Fruit fly (Drosophila melanogaster) whole organism, embryonic: Measurements from ENCODE around the gene CG5781.
A peak's percentile ranks its signal among the peaks of the same experiment; 100 is the strongest.

Experiments used
- C15 ChIP-seq: fragments of 200-800 bp; sonication (Bioruptor generic); IDR thresholded peaks from 3 replicates; pipeline ENCODE4 v1.3.6; 2022; ENCODE audit warnings: missing biosample characterization, missing genetic modification characterization
- CG10147 ChIP-seq: fragments of 200-800 bp; sonication (Bioruptor generic); optimal IDR thresholded peaks from 2 replicates; lab custom pipeline; 2019; ENCODE audit warnings: missing biosample characterization, mild to moderate bottlenecking, missing genetic modification characterization, moderate library complexity
- CG10431 ChIP-seq: fragments of 200-800 bp; sonication (Bioruptor generic); optimal IDR thresholded peaks from 3 replicates; lab custom pipeline; 2018; ENCODE audit warnings: missing biosample characterization, mild to moderate bottlenecking, missing genetic modification characterization
- CG10462 ChIP-seq: fragments of 200-800 bp; sonication (Bioruptor generic); optimal IDR thresholded peaks from 2 replicates; lab custom pipeline; 2016; ENCODE audit warnings: missing biosample characterization, missing genetic modification characterization
- CG12104 ChIP-seq: fragments of 200-800 bp; sonication (Bioruptor generic); optimal IDR thresholded peaks from 3 replicates; lab custom pipeline; 2016; ENCODE audit warnings: missing biosample characterization, missing genetic modification characterization
- CG12236 ChIP-seq: fragments of 200-800 bp; sonication (Bioruptor generic); optimal IDR thresholded peaks from 2 replicates; lab custom pipeline; 2016; ENCODE audit warnings: missing biosample characterization, missing genetic modification characterization
- CG15514 ChIP-seq: fragments of 200-800 bp; sonication (Bioruptor generic); optimal IDR thresholded peaks from 3 replicates; lab custom pipeline; 2017; ENCODE audit warnings: missing biosample characterization, missing genetic modification characterization, mild to moderate bottlenecking, moderate library complexity, missing genetic modification reagents
- CG15601 ChIP-seq: fragments of 200-800 bp; sonication (Bioruptor generic); optimal IDR thresholded peaks from 3 replicates; lab custom pipeline; 2019; ENCODE audit warnings: missing biosample characterization, mild to moderate bottlenecking, missing genetic modification characterization, moderate library complexity
- CG1602 ChIP-seq: fragments of 200-800 bp; sonication (Bioruptor generic); optimal IDR thresholded peaks from 3 replicates; lab custom pipeline; 2016; ENCODE audit warnings: missing biosample characterization, missing genetic modification characterization
- CG1647 ChIP-seq: fragments of 200-800 bp; sonication (Bioruptor generic); optimal IDR thresholded peaks from 3 replicates; lab custom pipeline; 2016; ENCODE audit warnings: missing biosample characterization, missing genetic modification characterization
- CG16813 ChIP-seq: fragments of 200-800 bp; sonication (Bioruptor generic); IDR thresholded peaks from 3 replicates; pipeline ENCODE4 v1.3.6; 2022; ENCODE audit warnings: missing biosample characterization, missing genetic modification characterization; ENCODE audit not compliant: partially characterized antibody
- CG17912 ChIP-seq: fragments of 200-800 bp; sonication (Bioruptor generic); optimal IDR thresholded peaks from 2 replicates; lab custom pipeline; 2018; ENCODE audit warnings: missing biosample characterization, mild to moderate bottlenecking, missing genetic modification characterization
- CG43689 ChIP-seq: fragments of 200-800 bp; sonication (Bioruptor generic); IDR thresholded peaks from 2 replicates; pipeline ENCODE4 v1.3.6; 2022; ENCODE audit warnings: missing biosample characterization, missing genetic modification characterization
- CG4617 ChIP-seq: fragments of 200-800 bp; sonication (Bioruptor generic); optimal IDR thresholded peaks from 3 replicates; lab custom pipeline; 2016; ENCODE audit warnings: missing biosample characterization, missing genetic modification characterization, borderline replicate concordance
- CG4854 ChIP-seq: fragments of 200-800 bp; sonication (Bioruptor generic); optimal IDR thresholded peaks from 2 replicates; lab custom pipeline; 2016; ENCODE audit warnings: missing biosample characterization, missing genetic modification characterization, inconsistent platforms
- CG8089 ChIP-seq: fragments of 200-800 bp; sonication (Bioruptor generic); optimal IDR thresholded peaks from 3 replicates; lab custom pipeline; 2016; ENCODE audit warnings: missing biosample characterization, missing genetic modification characterization
- CG8388 ChIP-seq: fragments of 200-800 bp; sonication (Bioruptor generic); optimal IDR thresholded peaks from 2 replicates; lab custom pipeline; 2019; ENCODE audit warnings: missing biosample characterization, mild to moderate bottlenecking, missing genetic modification characterization, moderate library complexity
- Gsc ChIP-seq: fragments of 200-800 bp; sonication (Bioruptor generic); IDR thresholded peaks from 2 replicates; pipeline ENCODE4 v1.3.6; 2022; ENCODE audit warnings: missing biosample characterization, missing genetic modification characterization
- H15 ChIP-seq: fragments of 200-800 bp; sonication (Bioruptor generic); IDR thresholded peaks from 3 replicates; pipeline ENCODE4 v1.3.6; 2022; ENCODE audit warnings: missing biosample characterization, missing genetic modification characterization
- HmgD ChIP-seq: fragments of 200-800 bp; sonication (Bioruptor generic); optimal IDR thresholded peaks from 3 replicates; lab custom pipeline; 2016; ENCODE audit warnings: missing biosample characterization, missing genetic modification characterization
- Kr ChIP-seq: fragments of 200-800 bp; sonication (Bioruptor generic); optimal IDR thresholded peaks from 2 replicates; lab custom pipeline; 2017; ENCODE audit warnings: missing biosample characterization, mild to moderate bottlenecking, missing genetic modification characterization
- Lhr ChIP-seq: fragments of 200-800 bp; sonication (Bioruptor generic); optimal IDR thresholded peaks from 3 replicates; lab custom pipeline; 2017; ENCODE audit warnings: mild to moderate bottlenecking, missing biosample characterization, missing genetic modification reagents, missing genetic modification characterization
- Lim3 ChIP-seq: fragments of 200-800 bp; sonication (Bioruptor generic); IDR thresholded peaks from 2 replicates; pipeline ENCODE4 v1.3.6; 2022; ENCODE audit warnings: missing biosample characterization, missing genetic modification characterization
- Nf-YB ChIP-seq: fragments of 200-800 bp; sonication (Bioruptor generic); optimal IDR thresholded peaks from 3 replicates; lab custom pipeline; 2019; ENCODE audit warnings: missing biosample characterization, mild to moderate bottlenecking, missing genetic modification characterization, moderate library complexity
- Nf-YC ChIP-seq: fragments of 200-800 bp; optimal IDR thresholded peaks from 3 replicates; lab custom pipeline; 2019; ENCODE audit warnings: missing biosample characterization, mild to moderate bottlenecking, missing genetic modification characterization, moderate library complexity
- Sry-β ChIP-seq: fragments of 200-800 bp; sonication (Bioruptor generic); optimal IDR thresholded peaks from 2 replicates; lab custom pipeline; 2018; ENCODE audit warnings: missing biosample characterization, mild to moderate bottlenecking, missing genetic modification characterization, moderate library complexity
- TFAM ChIP-seq: fragments of 200-800 bp; sonication (Bioruptor generic); optimal IDR thresholded peaks from 2 replicates; lab custom pipeline; 2017; ENCODE audit warnings: missing biosample characterization, missing genetic modification characterization, inconsistent platforms
- YL-1 ChIP-seq: fragments of 200-800 bp; sonication (Bioruptor generic); optimal IDR thresholded peaks from 3 replicates; lab custom pipeline; 2017; ENCODE audit warnings: missing biosample characterization, mild to moderate bottlenecking, missing genetic modification characterization
- bbx ChIP-seq: fragments of 200-800 bp; sonication (Bioruptor generic); IDR thresholded peaks from 2 replicates; pipeline ENCODE4 v1.3.6; 2022; ENCODE audit warnings: missing biosample characterization, missing genetic modification characterization; ENCODE audit not compliant: partially characterized antibody
- ci ChIP-seq: fragments of 200-800 bp; sonication (Bioruptor generic); IDR thresholded peaks from 3 replicates; pipeline ENCODE4 v1.3.6; 2022; ENCODE audit warnings: missing biosample characterization, missing genetic modification characterization
- fd102C ChIP-seq: fragments of 200-800 bp; sonication (Bioruptor generic); optimal IDR thresholded peaks from 2 replicates; lab custom pipeline; 2018; ENCODE audit warnings: missing biosample characterization, mild to moderate bottlenecking, missing genetic modification characterization, moderate library complexity
- grau ChIP-seq: fragments of 200-800 bp; optimal IDR thresholded peaks from 3 replicates; lab custom pipeline; 2019; ENCODE audit warnings: missing biosample characterization, mild to moderate bottlenecking, missing genetic modification characterization, moderate library complexity
- lab ChIP-seq: fragments of 200-800 bp; sonication (Bioruptor generic); optimal IDR thresholded peaks from 3 replicates; lab custom pipeline; 2017; ENCODE audit warnings: missing biosample characterization, missing genetic modification characterization, mild to moderate bottlenecking, moderate library complexity, missing genetic modification reagents
- lov ChIP-seq, 2 experiments: fragments of 200-800 bp in 1 of 2; fragments of >200 bp in 1 of 2; sonication (Bioruptor generic) in 1 of 2; IDR thresholded peaks in 1 of 2; optimal IDR thresholded peaks in 1 of 2; 2 replicates in 1 of 2; 3 replicates in 1 of 2; pipeline versions ENCODE4 v1.3.6 to Lab custom; 2017 to 2022; ENCODE audit warnings: missing biosample characterization in 1 of 2, missing genetic modification characterization in 1 of 2
- nerfin-1 ChIP-seq: fragments of 200-800 bp; sonication (Bioruptor generic); optimal IDR thresholded peaks from 3 replicates; lab custom pipeline; 2019; ENCODE audit warnings: missing biosample characterization, mild to moderate bottlenecking, missing genetic modification characterization, moderate library complexity
- otp ChIP-seq: fragments of 200-800 bp; sonication (Bioruptor generic); IDR thresholded peaks from 3 replicates; pipeline ENCODE4, ENCODE4 v1.3.6; 2022; ENCODE audit warnings: missing biosample characterization, missing genetic modification characterization
- pros ChIP-seq: fragments of 200-800 bp; sonication (Bioruptor generic); optimal IDR thresholded peaks from 3 replicates; lab custom pipeline; 2019; ENCODE audit warnings: missing biosample characterization, mild to moderate bottlenecking, missing genetic modification characterization, moderate library complexity
- pzg ChIP-seq: fragments of 200-800 bp; sonication (Bioruptor generic); optimal IDR thresholded peaks from 3 replicates; lab custom pipeline; 2018; ENCODE audit warnings: missing biosample characterization, mild to moderate bottlenecking, missing genetic modification characterization, moderate library complexity
- sens ChIP-seq: fragments of 200-800 bp; sonication (Bioruptor generic); peaks from one replicate; lab custom pipeline; 2016; ENCODE audit warnings: missing biosample characterization, missing genetic modification characterization
- seq ChIP-seq: fragments of 200-800 bp; sonication (Bioruptor generic); IDR thresholded peaks from 2 replicates; pipeline ENCODE4 v1.3.6; 2022; ENCODE audit warnings: missing biosample characterization, missing genetic modification characterization
- sqz ChIP-seq: fragments of 200-800 bp; sonication (Bioruptor generic); optimal IDR thresholded peaks from 3 replicates; lab custom pipeline; 2018; ENCODE audit warnings: missing biosample characterization, mild to moderate bottlenecking, missing genetic modification characterization
- sr ChIP-seq: fragments of 200-800 bp; sonication (Bioruptor generic); IDR thresholded peaks from 3 replicates; pipeline ENCODE4 v1.3.6; 2022; ENCODE audit warnings: missing biosample characterization, missing genetic modification characterization
- stwl ChIP-seq: fragments of 200-800 bp; sonication (Bioruptor generic); optimal IDR thresholded peaks from 3 replicates; lab custom pipeline; 2018; ENCODE audit warnings: missing biosample characterization, mild to moderate bottlenecking, missing genetic modification characterization, moderate library complexity
- tll ChIP-seq, 2 experiments: fragments of 200-800 bp in 1 of 2; fragments of >200 bp in 1 of 2; sonication (Bioruptor generic) in 1 of 2; optimal IDR thresholded peaks; 2 replicates each; lab custom pipeline; 2017 to 2019; ENCODE audit warnings: missing biosample characterization in 2 of 2, missing genetic modification characterization in 2 of 2, mild to moderate bottlenecking in 1 of 2, moderate library complexity in 1 of 2

Gene CG5781

DNA sequence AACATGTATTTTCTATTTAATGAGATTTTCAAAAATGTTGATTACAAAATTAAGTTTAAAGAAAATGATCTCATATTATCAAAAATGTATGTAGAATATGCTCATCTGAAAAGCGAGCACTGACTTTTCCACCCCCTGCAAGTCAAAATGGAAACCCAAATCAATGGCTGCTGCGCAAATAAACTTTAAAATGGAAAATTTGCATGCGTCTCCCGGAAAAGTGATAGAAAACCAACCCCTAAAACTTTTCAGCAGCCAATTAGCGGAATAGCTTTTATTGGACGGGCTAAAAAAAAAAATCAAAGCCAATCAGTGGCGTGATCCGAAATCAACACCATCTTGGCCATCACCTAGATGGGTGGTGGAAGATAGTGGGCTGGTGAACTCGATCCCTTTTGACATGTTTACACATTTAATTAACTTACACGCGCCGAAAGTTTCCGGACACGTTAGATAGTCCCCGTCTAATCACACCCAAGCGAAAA lies 7.8 kb downstream of the CG5781 start:
- TF ChIP-seq CG4617 (GFP tag; lab: Kevin White, UChicago) (no peak), Nf-YC (tag; lab: Kevin White, UChicago) (peak; percentile 94), lov (optimal IDR thresholded peaks at IDR 0.05; lab: Kevin White, UChicago) (no peak), lov (GFP tag; IDR thresholded peaks at IDR 0.05; lab: Robert Waterston, UW) (peak; percentile 6; the same call in 1 of the 3 replicates), tll (GFP tag; optimal IDR thresholded peaks at IDR 0.05; lab: Kevin White, UChicago) (no peak), seq (GFP tag; lab: Robert Waterston, UW) (peak; percentile 39; the same call in 1 of the 2 replicates), Nf-YB (GFP tag; lab: Kevin White, UChicago) (peak; percentile 92)
- TF ChIP-seq, all 482 proteins: peak for 4

DNA sequence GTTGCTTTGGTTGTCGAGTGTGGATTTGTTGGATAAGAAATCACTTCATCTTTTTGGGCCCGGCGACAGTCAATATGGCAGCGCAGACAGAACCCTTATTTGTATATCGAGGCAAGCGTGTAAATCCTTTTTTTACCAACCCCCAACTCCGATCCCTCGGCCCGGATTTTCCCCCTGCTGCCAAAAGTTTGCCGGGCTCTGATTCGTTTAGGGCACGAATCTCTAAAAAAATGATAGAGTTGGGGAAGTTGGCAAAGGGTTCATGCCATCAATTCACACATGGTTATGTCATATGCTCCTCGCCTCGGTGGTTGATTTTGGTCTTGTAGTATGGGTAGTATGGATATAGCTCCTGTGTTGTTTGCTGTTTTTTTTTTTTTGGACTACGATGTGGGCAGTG lies 10.3 kb downstream of the CG5781 start:
- TF ChIP-seq CG12236 (no peak), Nf-YC (tag; lab: Kevin White, UChicago) (peak; percentile 90), sr (GFP tag; lab: Robert Waterston, UW) (no peak), sqz (peak; percentile 87), YL-1 (GFP tag; lab: Kevin White, UChicago) (no peak), CG8089 (GFP tag; lab: Kevin White, UChicago) (no peak), CG15514 (GFP tag; lab: Kevin White, UChicago) (no peak), Lim3 (GFP tag; lab: Robert Waterston, UW) (no peak), Nf-YB (GFP tag; lab: Kevin White, UChicago) (peak; percentile 90), pros (GFP tag; lab: Kevin White, UChicago) (peak; percentile 23), Sry-β (GFP tag; lab: Kevin White, UChicago) (no peak), Kr (GFP tag; lab: Kevin White, UChicago) (peak; percentile 47), CG10462 (GFP tag; lab: Kevin White, UChicago) (no peak), sens (GFP tag; lab: Kevin White, UChicago) (peak; percentile 37), seq (GFP tag; lab: Robert Waterston, UW) (peak; percentile 45; the same call in 1 of the 2 replicates)

DNA sequence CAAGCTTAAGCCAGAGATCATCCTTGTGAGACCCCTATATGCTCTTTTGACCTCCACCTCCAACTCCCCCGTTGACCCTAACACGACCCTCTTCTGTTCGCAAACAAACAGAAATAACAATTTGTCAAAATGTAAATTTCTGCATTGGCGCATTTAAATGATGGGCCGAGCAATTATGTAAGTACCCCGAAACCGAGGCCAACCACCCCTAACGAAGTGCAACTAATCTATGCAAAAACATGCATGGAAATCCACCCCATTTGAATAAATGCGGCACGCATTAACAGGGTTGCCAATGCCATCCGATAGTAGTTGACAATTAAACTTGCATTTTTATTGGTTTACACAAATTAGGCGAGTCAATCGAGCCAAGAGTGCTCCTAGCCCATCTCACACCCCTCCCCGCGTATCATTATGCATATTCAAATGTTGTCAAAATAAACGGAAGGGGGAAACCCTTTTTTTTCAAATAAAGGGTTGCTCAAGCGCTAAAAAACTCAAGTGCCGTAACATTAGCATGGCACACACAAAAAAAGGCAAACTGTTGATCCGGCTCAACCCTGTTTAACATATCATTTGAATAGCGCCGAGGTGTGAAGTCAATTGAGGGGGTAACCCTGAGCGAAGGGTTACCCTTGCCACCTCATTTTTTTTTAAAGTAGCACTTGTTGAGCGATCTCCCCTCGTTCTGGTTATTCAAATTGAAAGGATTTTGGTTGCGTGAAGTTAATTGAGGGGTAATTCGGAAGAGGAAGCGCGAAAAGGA lies 15.3 kb downstream of the CG5781 start:
- no peak for TF ChIP-seq grau (tag; lab: Kevin White, UChicago)
- no peak for TF ChIP-seq CG1602 (GFP tag; lab: Kevin White, UChicago)
- peak; percentile 25 for TF ChIP-seq nerfin-1 (tag; lab: Kevin White, UChicago)
- TF ChIP-seq HmgD (GFP tag; lab: Kevin White, UChicago): no peak
- no peak for TF ChIP-seq CG12104
- TF ChIP-seq CG16813 (GFP tag; lab: Robert Waterston, UW): no peak
- no peak for TF ChIP-seq CG17912 (GFP tag; lab: Kevin White, UChicago)
- no peak for TF ChIP-seq pzg (GFP tag; lab: Kevin White, UChicago)
- no peak for TF ChIP-seq otp (GFP tag; lab: Robert Waterston, UW)
- TF ChIP-seq Lhr (GFP tag; lab: Kevin White, UChicago): no peak
- TF ChIP-seq CG1647: no peak
- TF ChIP-seq CG10431: peak; percentile 48
- peak; percentile 25 for TF ChIP-seq stwl (tag; lab: Kevin White, UChicago)
- no peak for TF ChIP-seq C15 (GFP tag; lab: Robert Waterston, UW)
- TF ChIP-seq bbx (GFP tag; lab: Robert Waterston, UW): no peak
- TF ChIP-seq ci (GFP tag; lab: Robert Waterston, UW): no peak
- TF ChIP-seq Gsc (GFP tag; lab: Robert Waterston, UW): no peak
- no peak for TF ChIP-seq CG10147 (GFP tag; lab: Kevin White, UChicago)
- no peak for TF ChIP-seq CG4854 (GFP tag; lab: Kevin White, UChicago)
- no peak for TF ChIP-seq CG15601
- no peak for TF ChIP-seq H15 (GFP tag; lab: Robert Waterston, UW)
- no peak for TF ChIP-seq CG43689
- no peak for TF ChIP-seq fd102C (GFP tag; lab: Kevin White, UChicago)
- TF ChIP-seq CG8388: no peak
- no peak for TF ChIP-seq lab (GFP tag; lab: Kevin White, UChicago)
- TF ChIP-seq TFAM (GFP tag; lab: Kevin White, UChicago): no peak
